Fruit fly (Drosophila melanogaster): ENCODE results near the gene disp.

- TF ChIP-seq cad (GFP tag; optimal IDR thresholded peaks at IDR 0.05) (no peak), Nf-YB (GFP tag; optimal IDR thresholded peaks at IDR 0.05) (no peak), tup (GFP tag; optimal IDR thresholded peaks at IDR 0.05) (no peak), Jarid2 (GFP tag; optimal IDR thresholded peaks at IDR 0.05) (no peak), CG13624 (GFP tag; optimal IDR thresholded peaks at IDR 0.05) (no peak), pum (GFP tag; optimal IDR thresholded peaks at IDR 0.05) (no peak), CG13296 (GFP tag; optimal IDR thresholded peaks at IDR 0.05) (no peak), klu (GFP tag; IDR thresholded peaks at IDR 0.05) (no peak), Trl (optimal IDR thresholded peaks at IDR 0.05) (no peak), Trl (GFP tag; optimal IDR thresholded peaks at IDR 0.05) (no peak), sim (GFP tag; IDR thresholded peaks at IDR 0.05) (no peak), ems (GFP tag; optimal IDR thresholded peaks at IDR 0.05) (no peak), MBD-R2 (GFP tag; IDR thresholded peaks at IDR 0.05) (no peak), Stat92E (GFP tag; optimal IDR thresholded peaks at IDR 0.05) (no peak)
Measured at dm6 chr3R:5853032-5853431, 3.1 kb downstream of the disp start, which contains the start of gene CG34287.

All from whole organism, embryonic.